Worm (Caenorhabditis elegans) whole organism, young adult: ENCODE measurements around the gene T22F3.12.

Source experiments
- B0019.2 ChIP-seq: fragments of 200-800 bp; sonication (Bioruptor generic); conservative IDR thresholded peaks from 2 replicates; pipeline ENCODE4 v1.3.6; 2022; ENCODE audit warnings: missing genetic modification reagents, missing genetic modification characterization, missing compliant biosample characterization
- Y95B8A.8 ChIP-seq: fragments of 200-800 bp; sonication (Bioruptor generic); IDR thresholded peaks from 2 replicates; pipeline ENCODE4 v1.3.6; 2022; ENCODE audit warnings: missing genetic modification reagents, missing genetic modification characterization, missing compliant biosample characterization
- ZK185.1 ChIP-seq: sonication (generic microtip); optimal IDR thresholded peaks from 2 replicates; lab custom pipeline; 2016; ENCODE audit warnings: mild to moderate bottlenecking, missing genetic modification characterization, missing compliant biosample characterization; ENCODE audit not compliant: poor library complexity, severe bottlenecking
- bed-1 ChIP-seq: fragments of 200-800 bp; sonication (Bioruptor generic); IDR thresholded peaks from 2 replicates; pipeline ENCODE4 v1.3.6; 2022; ENCODE audit warnings: missing genetic modification reagents, missing genetic modification characterization, missing compliant biosample characterization
- bed-2 ChIP-seq: fragments of 200-800 bp; sonication (Bioruptor generic); IDR thresholded peaks from 2 replicates; pipeline ENCODE4 v1.3.6; 2022; ENCODE audit warnings: missing genetic modification reagents, missing genetic modification characterization, missing compliant biosample characterization
- hlh-12 ChIP-seq: sonication (generic microtip); optimal IDR thresholded peaks from 2 replicates; lab custom pipeline; 2016; ENCODE audit warnings: missing genetic modification characterization, missing compliant biosample characterization
- hlh-26 ChIP-seq: fragments of 200-800 bp; sonication (Bioruptor generic); conservative IDR thresholded peaks from 2 replicates; pipeline ENCODE4 v1.3.6; 2022; ENCODE audit warnings: missing genetic modification reagents, missing genetic modification characterization, missing compliant biosample characterization
- let-526 ChIP-seq: fragments of 200-800 bp; sonication (Bioruptor generic); IDR thresholded peaks from 2 replicates; pipeline ENCODE4 v1.3.6; 2022; ENCODE audit warnings: missing genetic modification reagents, missing genetic modification characterization, missing compliant biosample characterization
- unc-62 ChIP-seq: fragments of 150-350 bp; optimal IDR thresholded peaks from 2 replicates; lab custom pipeline; 2014; ENCODE audit warnings: missing biosample characterization, missing genetic modification reagents, missing genetic modification characterization

ce11 chrV:3633041-3633440 is 41.0 kb upstream of the T22F3.12 start, which contains the start of gene F59B1.2:
- TF ChIP-seq unc-62: no peak
- TF ChIP-seq hlh-12 (tag; lab: Kevin White, UChicago): no peak
- no peak for TF ChIP-seq ZK185.1 (tag; lab: Kevin White, UChicago)
- no peak for TF ChIP-seq bed-2 (GFP tag; lab: Robert Waterston, UW)
- no peak for TF ChIP-seq hlh-26
- TF ChIP-seq Y95B8A.8 (GFP tag; lab: Robert Waterston, UW): no peak
- TF ChIP-seq bed-1: no peak
- no peak for TF ChIP-seq B0019.2 (GFP tag; lab: Robert Waterston, UW)
- no peak for TF ChIP-seq let-526 (GFP tag; lab: Robert Waterston, UW)
